Worm (Caenorhabditis elegans) whole organism, late embryonic: ENCODE results near the gene srw-134.

Experiments used
- C08G9.2 ChIP-seq: sonication (generic microtip); optimal IDR thresholded peaks from 2 replicates; lab custom pipeline; 2016; ENCODE audit warnings: mild to moderate bottlenecking, missing genetic modification characterization, moderate library complexity, missing compliant biosample characterization
- T23F11.4 ChIP-seq: fragments of 200-800 bp; sonication (Bioruptor generic); optimal IDR thresholded peaks from 2 replicates; lab custom pipeline; 2018; ENCODE audit warnings: mild to moderate bottlenecking, missing genetic modification characterization, missing compliant biosample characterization
- ama-1 ChIP-seq: fragments of 150-350 bp; optimal IDR thresholded peaks from 2 replicates; lab custom pipeline; 2014
- ceh-2 ChIP-seq: sonication (generic microtip); optimal IDR thresholded peaks from 2 replicates; lab custom pipeline; 2016; ENCODE audit warnings: missing genotype, missing genetic modification characterization, missing compliant biosample characterization
- hlh-6 ChIP-seq: sonication (generic microtip); optimal IDR thresholded peaks from 2 replicates; lab custom pipeline; 2016; ENCODE audit warnings: missing genotype, missing genetic modification characterization, missing compliant biosample characterization
- pha-4 ChIP-seq: fragments of 150-350 bp; optimal IDR thresholded peaks from 2 replicates; lab custom pipeline; 2018; ENCODE audit warnings: missing biosample characterization, missing genetic modification reagents, missing genetic modification characterization
- ref-2 ChIP-seq: sonication (generic microtip); optimal IDR thresholded peaks from 2 replicates; lab custom pipeline; 2016; ENCODE audit warnings: missing genetic modification characterization, missing compliant biosample characterization
- unc-3 ChIP-seq, 2 experiments: fragments of 200-800 bp in 1 of 2; sonication (Bioruptor generic) in 1 of 2; sonication (generic microtip) in 1 of 2; conservative IDR thresholded peaks in 1 of 2; optimal IDR thresholded peaks in 1 of 2; 2 replicates each; pipeline versions ENCODE4 v1.3.6 to Lab custom; 2016 to 2022; ENCODE audit warnings: missing compliant biosample characterization in 2 of 2, missing genetic modification characterization in 2 of 2, missing genetic modification reagents in 1 of 2

DNA sequence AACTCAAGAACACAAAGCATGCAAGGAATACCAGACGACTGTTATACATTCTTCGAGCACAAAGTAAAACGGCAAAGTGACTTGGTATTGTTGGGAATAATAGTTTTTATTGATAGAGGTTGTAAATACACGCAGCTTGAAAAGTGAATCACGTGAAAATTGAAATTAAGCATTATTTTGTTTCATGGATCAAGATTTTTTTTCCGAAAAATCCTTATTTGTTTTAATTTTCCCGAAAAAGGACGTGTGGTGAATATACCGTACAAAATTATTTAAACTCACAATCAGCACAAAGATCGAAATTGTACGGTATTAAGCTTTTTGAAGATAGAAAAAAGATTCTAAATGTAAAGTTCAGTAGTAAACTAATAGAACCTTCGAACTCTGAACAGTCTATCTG lies 2.5 kb downstream of the srw-134 start, which contains the start of gene clc-18:
- TF ChIP-seq unc-3 (GFP tag; conservative IDR thresholded peaks at IDR 0.05; lab: Robert Waterston, UW) (no peak), unc-3 (tag; optimal IDR thresholded peaks at IDR 0.05; lab: Kevin White, UChicago) (no peak), C08G9.2 (tag; lab: Kevin White, UChicago) (no peak), T23F11.4 (GFP tag; lab: Kevin White, UChicago) (no peak), ceh-2 (tag; lab: Kevin White, UChicago) (no peak), ref-2 (tag; lab: Kevin White, UChicago) (no peak), hlh-6 (tag; lab: Kevin White, UChicago) (no peak), ama-1 (lab: Kevin White, UChicago) (no peak), pha-4 (no peak)
